Fruit fly (Drosophila melanogaster) whole organism, embryonic: ENCODE results near the gene CG34107.

Experiments used
- Abd-B ChIP-seq: fragments of 200-800 bp; sonication (Bioruptor generic); optimal IDR thresholded peaks from 2 replicates; lab custom pipeline; 2018; ENCODE audit warnings: missing biosample characterization, mild to moderate bottlenecking, missing genetic modification characterization, moderate library complexity
- Asciz ChIP-seq: fragments of 200-800 bp; sonication (Bioruptor generic); optimal IDR thresholded peaks from 2 replicates; lab custom pipeline; 2017; ENCODE audit warnings: missing biosample characterization, mild to moderate bottlenecking, missing genetic modification characterization, missing genetic modification reagents
- Blimp-1 ChIP-seq: fragments of 200-800 bp; sonication (Bioruptor generic); optimal IDR thresholded peaks from 3 replicates; lab custom pipeline; 2018; ENCODE audit warnings: missing biosample characterization, missing genetic modification characterization, mild to moderate bottlenecking, moderate library complexity, missing genetic modification reagents
- CG10431 ChIP-seq: fragments of 200-800 bp; sonication (Bioruptor generic); optimal IDR thresholded peaks from 3 replicates; lab custom pipeline; 2018; ENCODE audit warnings: missing biosample characterization, mild to moderate bottlenecking, missing genetic modification characterization
- CG11247 ChIP-seq: fragments of 200-800 bp; sonication (Bioruptor generic); IDR thresholded peaks from 2 replicates; pipeline ENCODE4 v1.3.6; 2022; ENCODE audit warnings: missing biosample characterization, missing genetic modification characterization
- CG11504 ChIP-seq: fragments of 200-800 bp; sonication (Bioruptor generic); optimal IDR thresholded peaks from 3 replicates; lab custom pipeline; 2019; ENCODE audit warnings: missing biosample characterization, mild to moderate bottlenecking, missing genetic modification characterization, moderate library complexity
- CG12236 ChIP-seq: fragments of 200-800 bp; sonication (Bioruptor generic); optimal IDR thresholded peaks from 2 replicates; lab custom pipeline; 2016; ENCODE audit warnings: missing biosample characterization, missing genetic modification characterization
- CG13424 ChIP-seq: fragments of 200-800 bp; sonication (Bioruptor generic); optimal IDR thresholded peaks from 2 replicates; lab custom pipeline; 2019; ENCODE audit warnings: missing biosample characterization, mild to moderate bottlenecking, missing genetic modification characterization, moderate library complexity
- CG15479 ChIP-seq: fragments of 200-800 bp; sonication (Bioruptor generic); optimal IDR thresholded peaks from 3 replicates; lab custom pipeline; 2019; ENCODE audit warnings: missing biosample characterization, mild to moderate bottlenecking, missing genetic modification characterization, moderate library complexity
- CG15514 ChIP-seq: fragments of 200-800 bp; sonication (Bioruptor generic); optimal IDR thresholded peaks from 3 replicates; lab custom pipeline; 2017; ENCODE audit warnings: missing biosample characterization, missing genetic modification characterization, mild to moderate bottlenecking, moderate library complexity, missing genetic modification reagents
- CG16815 ChIP-seq: fragments of 200-800 bp; sonication (Bioruptor generic); optimal IDR thresholded peaks from 3 replicates; lab custom pipeline; 2017; ENCODE audit warnings: missing biosample characterization, mild to moderate bottlenecking, missing genetic modification characterization
- CG2678 ChIP-seq: fragments of 200-800 bp; sonication (Bioruptor generic); optimal IDR thresholded peaks from 3 replicates; lab custom pipeline; 2019; ENCODE audit warnings: missing biosample characterization, mild to moderate bottlenecking, missing genetic modification characterization, moderate library complexity
- CG31365 ChIP-seq: fragments of 200-800 bp; sonication (Bioruptor generic); optimal IDR thresholded peaks from 2 replicates; lab custom pipeline; 2018; ENCODE audit warnings: missing biosample characterization, mild to moderate bottlenecking, missing genetic modification characterization
- CG31388 ChIP-seq: fragments of 200-800 bp; sonication (Bioruptor generic); optimal IDR thresholded peaks from 2 replicates; lab custom pipeline; 2016; ENCODE audit warnings: missing biosample characterization, missing genetic modification characterization
- CG3847 ChIP-seq: fragments of 200-800 bp; sonication (Bioruptor generic); IDR thresholded peaks from 2 replicates; pipeline ENCODE4 v1.3.6; 2022; ENCODE audit warnings: missing biosample characterization, missing genetic modification characterization
- CG6654 ChIP-seq: fragments of 200-800 bp; sonication (Bioruptor generic); optimal IDR thresholded peaks from 2 replicates; lab custom pipeline; 2017; ENCODE audit warnings: missing biosample characterization, mild to moderate bottlenecking, missing genetic modification characterization
- CG6854 ChIP-seq: fragments of 200-800 bp; sonication (Bioruptor generic); optimal IDR thresholded peaks from 3 replicates; lab custom pipeline; 2017; ENCODE audit warnings: missing biosample characterization, mild to moderate bottlenecking, missing genetic modification characterization
- CG9215 ChIP-seq: fragments of 200-800 bp; sonication (Bioruptor generic); IDR thresholded peaks from 2 replicates; pipeline ENCODE4 v1.3.6; 2022; ENCODE audit warnings: missing biosample characterization, missing genetic modification characterization
- CG9609 ChIP-seq: fragments of 200-800 bp; sonication (Bioruptor generic); optimal IDR thresholded peaks from 3 replicates; lab custom pipeline; 2016; ENCODE audit warnings: missing biosample characterization, missing genetic modification characterization
- CG9876 ChIP-seq: fragments of 200-800 bp; sonication (Bioruptor generic); optimal IDR thresholded peaks from 2 replicates; lab custom pipeline; 2016; ENCODE audit warnings: missing biosample characterization, missing genetic modification characterization
- D ChIP-seq, 2 experiments: fragments of 200-800 bp in 1 of 2; fragments of >200 bp in 1 of 2; sonication (Bioruptor generic) in 1 of 2; optimal IDR thresholded peaks; 2 replicates in 1 of 2; 3 replicates in 1 of 2; lab custom pipeline; 2017; ENCODE audit warnings: mild to moderate bottlenecking in 1 of 2, missing biosample characterization in 1 of 2, missing genetic modification characterization in 1 of 2, missing genetic modification reagents in 1 of 2
- E2f2 ChIP-seq: fragments of 200-800 bp; sonication (Bioruptor generic); IDR thresholded peaks from 2 replicates; pipeline ENCODE4 v1.3.6; 2022; ENCODE audit warnings: missing biosample characterization, missing genetic modification characterization
- GATAe ChIP-seq: fragments of 200-800 bp; sonication (Bioruptor generic); conservative IDR thresholded peaks from 2 replicates; pipeline ENCODE4 v1.3.6; 2022; ENCODE audit warnings: missing biosample characterization, missing genetic modification characterization
- HLHmδ ChIP-seq: fragments of 200-800 bp; sonication (Bioruptor generic); optimal IDR thresholded peaks from 2 replicates; lab custom pipeline; 2018; ENCODE audit warnings: missing biosample characterization, mild to moderate bottlenecking, missing genetic modification characterization, moderate library complexity
- Lpt ChIP-seq: fragments of >200 bp; optimal IDR thresholded peaks from 2 replicates; lab custom pipeline; 2018; ENCODE audit warnings: missing biosample characterization, missing genetic modification characterization
- Side ChIP-seq: fragments of 200-800 bp; sonication (Bioruptor generic); optimal IDR thresholded peaks from 2 replicates; lab custom pipeline; 2016; ENCODE audit warnings: missing biosample characterization, missing genetic modification characterization
- ara ChIP-seq: fragments of 200-800 bp; sonication (Bioruptor generic); IDR thresholded peaks from 2 replicates; pipeline ENCODE4 v1.3.6; 2022; ENCODE audit warnings: missing biosample characterization, missing genetic modification characterization
- ash1 ChIP-seq: fragments of 200-800 bp; sonication (Bioruptor generic); optimal IDR thresholded peaks from 2 replicates; lab custom pipeline; 2018; ENCODE audit warnings: missing biosample characterization, mild to moderate bottlenecking, missing genetic modification characterization
- bsh ChIP-seq, 2 experiments: fragments of 200-800 bp; sonication (Bioruptor generic); optimal IDR thresholded peaks; 2 replicates each; lab custom pipeline; 2017 to 2018; ENCODE audit warnings: mild to moderate bottlenecking in 2 of 2, missing biosample characterization in 2 of 2, missing genetic modification characterization in 2 of 2, moderate library complexity in 1 of 2
- ci ChIP-seq: fragments of 200-800 bp; sonication (Bioruptor generic); IDR thresholded peaks from 3 replicates; pipeline ENCODE4 v1.3.6; 2022; ENCODE audit warnings: missing biosample characterization, missing genetic modification characterization
- dan ChIP-seq: fragments of 200-800 bp; sonication (Bioruptor generic); IDR thresholded peaks from 2 replicates; pipeline ENCODE4 v1.3.6; 2022; ENCODE audit warnings: missing biosample characterization, missing genetic modification characterization
- dati ChIP-seq: fragments of 200-800 bp; sonication (Bioruptor generic); IDR thresholded peaks from 2 replicates; pipeline ENCODE4 v1.3.6; 2022; ENCODE audit warnings: missing biosample characterization, missing genetic modification characterization
- ftz-f1 ChIP-seq: fragments of 200-800 bp; sonication (Bioruptor generic); optimal IDR thresholded peaks from 2 replicates; lab custom pipeline; 2016; ENCODE audit warnings: missing biosample characterization, missing genetic modification characterization
- gt ChIP-seq: fragments of 200-800 bp; sonication (Bioruptor generic); IDR thresholded peaks from 2 replicates; pipeline ENCODE4 v1.3.6; 2022; ENCODE audit warnings: missing biosample characterization, missing genetic modification characterization
- insv ChIP-seq, 2 experiments: fragments of 200-800 bp; sonication (Bioruptor generic); optimal IDR thresholded peaks; 3 replicates each; lab custom pipeline; 2016 to 2018; ENCODE audit warnings: missing biosample characterization in 2 of 2, missing genetic modification characterization in 2 of 2
- jigr1 ChIP-seq: fragments of 200-800 bp; sonication (Bioruptor generic); IDR thresholded peaks from 3 replicates; pipeline ENCODE4 v1.3.6; 2022; ENCODE audit warnings: missing biosample characterization, missing genetic modification characterization
- kay ChIP-seq: fragments of 200-800 bp; sonication (Bioruptor generic); optimal IDR thresholded peaks from 2 replicates; lab custom pipeline; 2016; ENCODE audit warnings: missing biosample characterization, missing genetic modification characterization
- luna ChIP-seq: fragments of 200-800 bp; sonication (Bioruptor generic); optimal IDR thresholded peaks from 2 replicates; lab custom pipeline; 2016; ENCODE audit warnings: missing biosample characterization, missing genetic modification characterization
- nerfin-1 ChIP-seq: fragments of 200-800 bp; sonication (Bioruptor generic); optimal IDR thresholded peaks from 3 replicates; lab custom pipeline; 2019; ENCODE audit warnings: missing biosample characterization, mild to moderate bottlenecking, missing genetic modification characterization, moderate library complexity
- pfk ChIP-seq: fragments of 200-800 bp; sonication (Bioruptor generic); optimal IDR thresholded peaks from 2 replicates; lab custom pipeline; 2018; ENCODE audit warnings: missing biosample characterization, mild to moderate bottlenecking, missing genetic modification characterization, moderate library complexity
- phol ChIP-seq: fragments of 200-800 bp; sonication (Bioruptor generic); optimal IDR thresholded peaks from 3 replicates; lab custom pipeline; 2018; ENCODE audit warnings: missing biosample characterization, mild to moderate bottlenecking, missing genetic modification characterization, moderate library complexity
- prd ChIP-seq, 3 experiments: fragments of >200 bp in 2 of 3; fragments of 200-800 bp in 1 of 3; sonication (Bioruptor generic) in 1 of 3; optimal IDR thresholded peaks in 2 of 3; IDR thresholded peaks in 1 of 3; 2 replicates in 2 of 3; 3 replicates in 1 of 3; pipeline versions ENCODE4 v1.3.6 to Lab custom; 2017 to 2022; ENCODE audit warnings: missing biosample characterization in 1 of 3, missing genetic modification characterization in 1 of 3
- ranshi ChIP-seq: fragments of 200-800 bp; sonication (Bioruptor generic); IDR thresholded peaks from 2 replicates; pipeline ENCODE4 v1.3.6; 2022; ENCODE audit warnings: missing biosample characterization, missing genetic modification characterization
- row ChIP-seq: fragments of 200-800 bp; sonication (Bioruptor generic); IDR thresholded peaks from 3 replicates; pipeline ENCODE4 v1.3.6; 2022; ENCODE audit warnings: missing biosample characterization, missing genetic modification characterization
- sisA ChIP-seq: fragments of 200-800 bp; sonication (Bioruptor generic); IDR thresholded peaks from 2 replicates; pipeline ENCODE4 v1.3.6; 2022; ENCODE audit warnings: missing biosample characterization, missing genetic modification characterization
- ttk ChIP-seq: fragments of 200-800 bp; sonication (Bioruptor generic); IDR thresholded peaks from 2 replicates; pipeline ENCODE4 v2.1.2; 2022; ENCODE audit warnings: missing biosample characterization, missing genetic modification characterization
- yki ChIP-seq: fragments of >200 bp; optimal IDR thresholded peaks from 3 replicates; lab custom pipeline; 2018
- z ChIP-seq: fragments of 200-800 bp; sonication (Bioruptor generic); IDR thresholded peaks from 3 replicates; pipeline ENCODE4 v1.3.6; 2022; ENCODE audit warnings: missing biosample characterization, missing genetic modification characterization
- zen2 ChIP-seq: fragments of 200-800 bp; sonication (Bioruptor generic); IDR thresholded peaks from 3 replicates; pipeline ENCODE4 v1.3.6; 2022; ENCODE audit warnings: missing biosample characterization, missing genetic modification characterization; ENCODE audit not compliant: partially characterized antibody

The CG34107 gene

dm6 chr3R:10265552-10266137, 40.9 kb downstream of the CG34107 start (continued):
- no peak for TF ChIP-seq ash1 (GFP tag; lab: Kevin White, UChicago)
- TF ChIP-seq CG10431 (GFP tag; lab: Kevin White, UChicago), result no peak
- TF ChIP-seq zen2 (GFP tag; lab: Robert Waterston, UW), result no peak
- no peak for TF ChIP-seq CG9876 (GFP tag; lab: Kevin White, UChicago)
- peak; percentile 34 for TF ChIP-seq CG13424 (tag; lab: Kevin White, UChicago)
- TF ChIP-seq CG2678 (tag; lab: Kevin White, UChicago), result peak; percentile 75
- TF ChIP-seq ftz-f1 (GFP tag; lab: Kevin White, UChicago), result no peak
- TF ChIP-seq CG9609 (GFP tag; lab: Kevin White, UChicago), result no peak
- TF ChIP-seq Abd-B, result no peak
- peak; percentile 39 for TF ChIP-seq CG15514 (GFP tag; lab: Kevin White, UChicago)
- no peak for TF ChIP-seq HLHmδ (GFP tag; lab: Kevin White, UChicago)
- TF ChIP-seq luna (GFP tag; lab: Kevin White, UChicago), result no peak
- TF ChIP-seq Blimp-1 (GFP tag; lab: Kevin White, UChicago), result no peak
- peak; percentile 1 for TF ChIP-seq CG15479 (GFP tag; lab: Kevin White, UChicago)
- no peak for TF ChIP-seq ara (GFP tag; lab: Robert Waterston, UW)
- TF ChIP-seq dati, result no peak
- peak; percentile 31; the same call in 1 of the 2 replicates for TF ChIP-seq sisA (GFP tag; lab: Robert Waterston, UW)
- no peak for TF ChIP-seq z (GFP tag; lab: Robert Waterston, UW)
- peak in 1 of 2 experiments; percentile 49 for TF ChIP-seq bsh (GFP tag; optimal IDR thresholded peaks at IDR 0.05; lab: Kevin White, UChicago)
- peak; percentile 55 for TF ChIP-seq phol (tag; lab: Kevin White, UChicago)
- TF ChIP-seq nerfin-1 (tag; lab: Kevin White, UChicago), result peak; percentile 0
- no peak for TF ChIP-seq Asciz
- peak; percentile 40 for TF ChIP-seq ranshi
- peak; percentile 81 for TF ChIP-seq CG9215
- TF ChIP-seq CG6854 (GFP tag; lab: Kevin White, UChicago), result no peak
- TF ChIP-seq pfk, result no peak
- no peak for TF ChIP-seq prd (optimal IDR thresholded peaks at IDR 0.05; lab: Kevin White, UChicago)
- TF ChIP-seq prd (GFP tag; IDR thresholded peaks at IDR 0.05; lab: Robert Waterston, UW), result peak; percentile 73; the same call in 2 of the 3 replicates
- TF ChIP-seq CG11247 (GFP tag; lab: Robert Waterston, UW), result peak; percentile 24
- no peak for TF ChIP-seq insv (GFP tag; optimal IDR thresholded peaks at IDR 0.05; lab: Kevin White, UChicago)
- TF ChIP-seq CG16815 (GFP tag; lab: Kevin White, UChicago), result peak; percentile 18
- no peak for TF ChIP-seq CG31388 (GFP tag; lab: Kevin White, UChicago)
- no peak for TF ChIP-seq gt
- TF ChIP-seq GATAe, result 0 out of 2 replicates have a peak, but pooled peaks have one; percentile 13
- no peak for TF ChIP-seq Side (GFP tag; lab: Kevin White, UChicago)
- TF ChIP-seq Lpt (GFP tag; lab: Kevin White, UChicago), result no peak
- no peak for TF ChIP-seq dan (GFP tag; lab: Robert Waterston, UW)
- TF ChIP-seq CG3847 (GFP tag; lab: Robert Waterston, UW), result peak; percentile 72
- TF ChIP-seq CG6654 (GFP tag; lab: Kevin White, UChicago), result no peak
- peak; percentile 47; the same call in 1 of the 2 replicates for TF ChIP-seq ttk (GFP tag; lab: Robert Waterston, UW)
- TF ChIP-seq E2f2 (GFP tag; lab: Robert Waterston, UW), result peak; percentile 39; the same call in 1 of the 2 replicates
- TF ChIP-seq row (GFP tag; lab: Robert Waterston, UW), result peak; percentile 79
- TF ChIP-seq ci (GFP tag; lab: Robert Waterston, UW), result no peak; the same call in 2 of the 3 replicates
- TF ChIP-seq CG31365 (tag; lab: Kevin White, UChicago), result no peak
- TF ChIP-seq jigr1, result no peak
- no peak for TF ChIP-seq CG12236 (GFP tag; lab: Kevin White, UChicago)
- no peak for TF ChIP-seq yki (lab: Kevin White, UChicago)
- no peak for TF ChIP-seq D (optimal IDR thresholded peaks at IDR 0.05; lab: Kevin White, UChicago)
- no peak for TF ChIP-seq D (GFP tag; optimal IDR thresholded peaks at IDR 0.05; lab: Kevin White, UChicago)
- no peak for TF ChIP-seq kay (GFP tag; lab: Kevin White, UChicago)
- peak; percentile 67 for TF ChIP-seq CG11504 (tag; lab: Kevin White, UChicago)
